Worm (Caenorhabditis elegans) whole organism, L4 larva: Measurements from ENCODE around the gene clec-218.

ENCODE experiments used
- aha-1 ChIP-seq: fragments of 150-350 bp; peaks from one replicate; lab custom pipeline; 2014; ENCODE audit warnings: missing biosample characterization, missing genetic modification characterization
- aly-2 ChIP-seq: sonication (generic microtip); optimal IDR thresholded peaks from 2 replicates; lab custom pipeline; 2018; ENCODE audit warnings: missing biosample characterization, missing genetic modification characterization
- ceh-28 ChIP-seq: fragments of 150-350 bp; optimal IDR thresholded peaks from 2 replicates; lab custom pipeline; 2014; ENCODE audit warnings: missing biosample characterization, missing genetic modification reagents, missing genetic modification characterization
- ceh-44 ChIP-seq: fragments of 200-800 bp; sonication (Bioruptor generic); IDR thresholded peaks from 2 replicates; pipeline ENCODE4 v1.3.6; 2022; ENCODE audit warnings: missing genetic modification reagents, missing genetic modification characterization, missing compliant biosample characterization
- ceh-62 ChIP-seq: sonication (generic microtip); optimal IDR thresholded peaks from 2 replicates; lab custom pipeline; 2017; ENCODE audit warnings: missing biosample characterization, missing genetic modification characterization
- fkh-10 ChIP-seq: fragments of 150-350 bp; optimal IDR thresholded peaks from 2 replicates; lab custom pipeline; 2014; ENCODE audit warnings: missing biosample characterization, missing genetic modification reagents, missing genetic modification characterization
- fos-1 ChIP-seq: fragments of 150-350 bp; optimal IDR thresholded peaks from 2 replicates; lab custom pipeline; 2014; ENCODE audit warnings: missing biosample characterization, missing genetic modification characterization
- skn-1 ChIP-seq: fragments of 150-350 bp; optimal IDR thresholded peaks from 2 replicates; lab custom pipeline; 2014; ENCODE audit warnings: missing biosample characterization, missing genetic modification characterization
- unc-62 ChIP-seq, 3 experiments: fragments of 150-350 bp in 1 of 3; sonication (generic microtip); optimal IDR thresholded peaks in 2 of 3; peaks in 1 of 3; 1 replicate in 1 of 3; 2 replicates in 2 of 3; lab custom pipeline; 2014 to 2017; ENCODE audit warnings: missing biosample characterization in 3 of 3, missing genetic modification characterization in 3 of 3, missing genetic modification reagents in 3 of 3, missing genotype in 1 of 3
- zag-1 ChIP-seq: fragments of 150-350 bp; optimal IDR thresholded peaks from 2 replicates; lab custom pipeline; 2014; ENCODE audit warnings: missing biosample characterization, missing genetic modification characterization

- TF ChIP-seq skn-1 (tag; lab: Kevin White, UChicago) = no peak
- TF ChIP-seq aly-2 (tag; lab: Kevin White, UChicago) = no peak
- TF ChIP-seq ceh-62 = no peak
- TF ChIP-seq fos-1 (tag; lab: Kevin White, UChicago) = no peak
- TF ChIP-seq aha-1 (tag; lab: Kevin White, UChicago) = no peak
- TF ChIP-seq unc-62 (GFP tag; optimal IDR thresholded peaks at IDR 0.05 in 1 of 2; lab: Kevin White, UChicago) = no peak
- TF ChIP-seq unc-62 (tag; optimal IDR thresholded peaks at IDR 0.05; lab: Kevin White, UChicago) = no peak
- TF ChIP-seq fkh-10 = no peak
- TF ChIP-seq ceh-44 = no peak
- no peak for TF ChIP-seq ceh-28 (tag; lab: Kevin White, UChicago)
- TF ChIP-seq zag-1 = no peak
Measured at ce11 chrV:8306366-8306765, 1.4 kb upstream of the clec-218 start, which contains the start of gene W02D7.8.
